Fruit fly (Drosophila melanogaster) Kc167 (cell line): Measurements from ENCODE around the gene t-Grip91.

Experiments used
- Myc ChIP-seq: fragments of >200 bp; optimal IDR thresholded peaks from 2 replicates; lab custom pipeline; 2017; ENCODE audit warnings: missing external identifiers
- Sin3A ChIP-seq: fragments of >200 bp; optimal IDR thresholded peaks from 2 replicates; lab custom pipeline; 2018; ENCODE audit warnings: missing external identifiers
- h ChIP-seq: fragments of >200 bp; optimal IDR thresholded peaks from 3 replicates; lab custom pipeline; 2018; ENCODE audit warnings: missing external identifiers
- insv ChIP-seq: fragments of >200 bp; optimal IDR thresholded peaks from 3 replicates; lab custom pipeline; 2018; ENCODE audit warnings: missing external identifiers
- psq ChIP-seq: fragments of >200 bp; optimal IDR thresholded peaks from 2 replicates; lab custom pipeline; 2017; ENCODE audit warnings: missing external identifiers
- ttk ChIP-seq: sonication (Bioruptor generic); optimal IDR thresholded peaks from 2 replicates; lab custom pipeline; 2017; ENCODE audit warnings: missing external identifiers

Gene t-Grip91

dm6 chr2L:15750523-15751258, 33.2 kb upstream of the t-Grip91 start, which contains the start of gene ND-B17:
Gene ND-B17 (minus strand): TSS chr2L:15751078.
- TF ChIP-seq h (lab: Kevin White, UChicago) (no peak), insv (no peak)

dm6 chr2L:15751259-15751555, 32.7 kb upstream of the t-Grip91 start:
- TF ChIP-seq Sin3A (lab: Kevin White, UChicago) (no peak), ttk (lab: Kevin White, UChicago) (no peak), psq (no peak), insv (no peak), Myc (no peak), h (lab: Kevin White, UChicago) (no peak)

- TF ChIP-seq ttk (lab: Kevin White, UChicago) (no peak), h (lab: Kevin White, UChicago) (no peak)
These were observed 31.8 kb upstream of the t-Grip91 start, which contains the start of gene Mtr4 for dm6 chr2L:15752096-15752495. Gene Mtr4 (plus strand): TSS chr2L:15752263.

dm6 chr2L:15760666-15761065, 23.2 kb upstream of the t-Grip91 start:
- TF ChIP-seq ttk (lab: Kevin White, UChicago) (no peak), psq (no peak)

- no peak for TF ChIP-seq psq
- no peak for TF ChIP-seq h (lab: Kevin White, UChicago)
- no peak for TF ChIP-seq ttk (lab: Kevin White, UChicago)
- no peak for TF ChIP-seq Sin3A (lab: Kevin White, UChicago)
- TF ChIP-seq insv, result no peak
- TF ChIP-seq Myc, result no peak
These were observed 22.2 kb upstream of the t-Grip91 start for dm6 chr2L:15761409-15762407.

dm6 chr2L:15762466-15762865, 21.4 kb upstream of the t-Grip91 start, which contains the start of gene Gli:
Gene Gli (minus strand): TSS chr2L:15762758.
- no peak for TF ChIP-seq psq
- TF ChIP-seq Myc, result no peak
- TF ChIP-seq Sin3A (lab: Kevin White, UChicago), result no peak
- no peak for TF ChIP-seq h (lab: Kevin White, UChicago)
- no peak for TF ChIP-seq insv
- no peak for TF ChIP-seq ttk (lab: Kevin White, UChicago)

- TF ChIP-seq Sin3A (lab: Kevin White, UChicago) (no peak), h (lab: Kevin White, UChicago) (no peak), Myc (no peak), ttk (lab: Kevin White, UChicago) (no peak), insv (no peak), psq (no peak)
These were observed 20.5 kb upstream of the t-Grip91 start for dm6 chr2L:15763401-15763800.

dm6 chr2L:15764029-15764428, 19.9 kb upstream of the t-Grip91 start, which contains the start of gene CG3793:
Gene CG3793 (plus strand): TSS chr2L:15764220.
- TF ChIP-seq Myc (no peak), ttk (lab: Kevin White, UChicago) (no peak), insv (no peak), Sin3A (lab: Kevin White, UChicago) (no peak), h (lab: Kevin White, UChicago) (no peak)

dm6 chr2L:15768097-15768496, 15.8 kb upstream of the t-Grip91 start, which contains the start of gene wek:
Gene wek (minus strand): TSS chr2L:15768349.
- TF ChIP-seq psq (no peak), Sin3A (lab: Kevin White, UChicago) (no peak), ttk (lab: Kevin White, UChicago) (no peak), h (lab: Kevin White, UChicago) (no peak), insv (no peak), Myc (no peak)

- TF ChIP-seq psq (no peak), Sin3A (lab: Kevin White, UChicago) (no peak), ttk (lab: Kevin White, UChicago) (no peak), h (lab: Kevin White, UChicago) (no peak), Myc (no peak), insv (no peak)
These were observed 12.9 kb upstream of the t-Grip91 start, which contains the start of gene Ku80 for dm6 chr2L:15770978-15771377. Gene Ku80 (minus strand): TSS chr2L:15771159.

dm6 chr2L:15773013-15773412, 10.9 kb upstream of the t-Grip91 start, which contains the start of gene CG31826:
Gene CG31826 (minus strand): TSS chr2L:15773113.
- TF ChIP-seq Myc (no peak), Sin3A (lab: Kevin White, UChicago) (no peak), insv (no peak), ttk (lab: Kevin White, UChicago) (no peak), h (lab: Kevin White, UChicago) (no peak), psq (no peak)

- TF ChIP-seq Myc, result no peak
- TF ChIP-seq insv, result no peak
These were observed 7.1 kb upstream of the t-Grip91 start, which contains the start of gene CG43760 for dm6 chr2L:15776752-15777151. Gene CG43760 (minus strand): TSS chr2L:15776852.

dm6 chr2L:15782996-15783395, 889 bp upstream of the t-Grip91 start:
- no peak for TF ChIP-seq Sin3A (lab: Kevin White, UChicago)
- TF ChIP-seq h (lab: Kevin White, UChicago), result no peak
- TF ChIP-seq ttk (lab: Kevin White, UChicago), result no peak
- no peak for TF ChIP-seq Myc
- TF ChIP-seq psq, result no peak
- no peak for TF ChIP-seq insv
